Worm (Caenorhabditis elegans): ENCODE data around the gene Y56A3A.31.
A peak's percentile ranks its signal among the peaks of the same experiment; 100 is the strongest.

- no peak for TF ChIP-seq tbx-2 (tag; optimal IDR thresholded peaks at IDR 0.05)
- no peak for TF ChIP-seq nhr-28 (tag; optimal IDR thresholded peaks at IDR 0.05)
- TF ChIP-seq nhr-71 (tag; optimal IDR thresholded peaks at IDR 0.05) = peak; percentile 13
- no peak for TF ChIP-seq nhr-76 (tag; optimal IDR thresholded peaks at IDR 0.05)
- no peak for TF ChIP-seq snpc-4 (tag; optimal IDR thresholded peaks at IDR 0.05)
- no peak for TF ChIP-seq mab-9 (GFP tag; IDR thresholded peaks at IDR 0.05)
- no peak for TF ChIP-seq mdl-1 (tag; optimal IDR thresholded peaks at IDR 0.05)
- no peak for TF ChIP-seq unc-62 (GFP tag; optimal IDR thresholded peaks at IDR 0.05)
- no peak for TF ChIP-seq rnt-1 (tag; optimal IDR thresholded peaks at IDR 0.05)
- TF ChIP-seq ztf-11 (tag; optimal IDR thresholded peaks at IDR 0.05) = no peak
- no peak for TF ChIP-seq nhr-12 (tag; optimal IDR thresholded peaks at IDR 0.05)
- no peak for TF ChIP-seq aly-2 (tag; optimal IDR thresholded peaks at IDR 0.05)
- no peak for TF ChIP-seq zag-1 (tag; optimal IDR thresholded peaks at IDR 0.05)
- TF ChIP-seq vab-15 (tag; optimal IDR thresholded peaks at IDR 0.05) = no peak
Measured at ce11 chrIII:12013054-12013453, 38.8 kb downstream of the Y56A3A.31 start.
